Worm (Caenorhabditis elegans) whole organism, early embryonic: ENCODE data around the gene peb-1.

ENCODE experiments used
- B0310.2 ChIP-seq: sonication (generic microtip); optimal IDR thresholded peaks from 2 replicates; lab custom pipeline; 2016; ENCODE audit warnings: mild to moderate bottlenecking, missing genetic modification characterization, missing compliant biosample characterization
- F13C5.2 ChIP-seq: sonication (generic microtip); optimal IDR thresholded peaks from 2 replicates; lab custom pipeline; 2017; ENCODE audit warnings: mild to moderate bottlenecking, missing genetic modification characterization, inconsistent platforms, missing compliant biosample characterization
- aly-1 ChIP-seq: sonication (generic microtip); optimal IDR thresholded peaks from 2 replicates; lab custom pipeline; 2016; ENCODE audit warnings: missing genetic modification characterization, missing compliant biosample characterization
- ama-1 ChIP-seq: fragments of 150-350 bp; optimal IDR thresholded peaks from 2 replicates; lab custom pipeline; 2014
- ceh-36 ChIP-seq: sonication (generic microtip); optimal IDR thresholded peaks from 2 replicates; lab custom pipeline; 2016; ENCODE audit warnings: missing genetic modification characterization, inconsistent platforms, missing compliant biosample characterization
- ets-7 ChIP-seq: sonication (generic microtip); optimal IDR thresholded peaks from 2 replicates; lab custom pipeline; 2016; ENCODE audit warnings: missing genotype, missing genetic modification characterization, missing compliant biosample characterization
- flt-1 ChIP-seq: fragments of 200-800 bp; sonication (Bioruptor generic); IDR thresholded peaks from 2 replicates; pipeline ENCODE4 v1.3.6; 2022; ENCODE audit warnings: missing genetic modification characterization, missing compliant biosample characterization
- hmbx-1 ChIP-seq: sonication (generic microtip); optimal IDR thresholded peaks from 2 replicates; lab custom pipeline; 2016; ENCODE audit warnings: mild to moderate bottlenecking, missing genetic modification characterization, missing compliant biosample characterization
- hmg-4 ChIP-seq: fragments of 200-800 bp; sonication (Bioruptor generic); optimal IDR thresholded peaks from 2 replicates; lab custom pipeline; 2018; ENCODE audit warnings: mild to moderate bottlenecking, missing genetic modification characterization, missing compliant biosample characterization
- hnd-1 ChIP-seq: sonication (generic microtip); optimal IDR thresholded peaks from 2 replicates; lab custom pipeline; 2016; ENCODE audit warnings: missing genetic modification characterization, missing compliant biosample characterization
- pes-1 ChIP-seq: fragments of 200-800 bp; sonication (Bioruptor generic); IDR thresholded peaks from 2 replicates; pipeline ENCODE4 v1.3.6; 2022; ENCODE audit warnings: missing genetic modification reagents, missing genetic modification characterization, missing compliant biosample characterization
- scrt-1 ChIP-seq: fragments of 200-800 bp; sonication (Bioruptor generic); IDR thresholded peaks from 2 replicates; pipeline ENCODE4 v1.3.6; 2022; ENCODE audit warnings: missing genetic modification characterization, missing compliant biosample characterization
- sea-1 ChIP-seq: fragments of 200-800 bp; sonication (Bioruptor generic); conservative IDR thresholded peaks from 2 replicates; pipeline ENCODE4 v1.3.6; 2022; ENCODE audit warnings: missing genetic modification characterization, missing compliant biosample characterization
- tbx-11 ChIP-seq: fragments of 200-800 bp; sonication (Bioruptor generic); IDR thresholded peaks from 2 replicates; pipeline ENCODE4 v1.3.6; 2022; ENCODE audit warnings: missing genetic modification characterization, missing compliant biosample characterization
- tbx-37 ChIP-seq: fragments of 200-800 bp; sonication (Bioruptor generic); conservative IDR thresholded peaks from 2 replicates; pipeline ENCODE4 v1.3.6; 2022; ENCODE audit warnings: missing genetic modification reagents, missing genetic modification characterization, missing compliant biosample characterization
- tra-4 ChIP-seq: sonication (generic microtip); optimal IDR thresholded peaks from 2 replicates; lab custom pipeline; 2017; ENCODE audit warnings: missing genetic modification characterization, missing compliant biosample characterization

peb-1 gene

ce11 chrX:2261003-2261402 is 50.2 kb downstream of the peb-1 start, which contains the start of gene AH9.3:
Gene AH9.3, minus strand, starts transcription at chrX:2261103.
- no peak for TF ChIP-seq ets-7

- TF ChIP-seq hmg-4 (GFP tag; lab: Kevin White, UChicago) (no peak), pes-1 (GFP tag; lab: Robert Waterston, UW) (no peak), ama-1 (no peak), B0310.2 (tag; lab: Kevin White, UChicago) (no peak), hmbx-1 (no peak), ceh-36 (tag; lab: Kevin White, UChicago) (no peak), tra-4 (tag; lab: Kevin White, UChicago) (no peak)
These were observed 51.6 kb downstream of the peb-1 start for ce11 chrX:2262420-2262819.

ce11 chrX:2265069-2265468 is 54.2 kb downstream of the peb-1 start:
- TF ChIP-seq hmg-4 (GFP tag; lab: Kevin White, UChicago) (no peak), aly-1 (no peak), F13C5.2 (tag; lab: Kevin White, UChicago) (no peak)

ce11 chrX:2266366-2266765 is 55.5 kb downstream of the peb-1 start:
- TF ChIP-seq aly-1 (no peak), hmg-4 (GFP tag; lab: Kevin White, UChicago) (no peak), ceh-36 (tag; lab: Kevin White, UChicago) (no peak)

- TF ChIP-seq ets-7 (no peak), B0310.2 (tag; lab: Kevin White, UChicago) (no peak), hmbx-1 (no peak), pes-1 (GFP tag; lab: Robert Waterston, UW) (no peak), flt-1 (GFP tag; lab: Robert Waterston, UW) (no peak), tbx-37 (GFP tag; lab: Robert Waterston, UW) (no peak), scrt-1 (GFP tag; lab: Robert Waterston, UW) (no peak), hnd-1 (tag; lab: Kevin White, UChicago) (no peak), tbx-11 (no peak), ceh-36 (tag; lab: Kevin White, UChicago) (no peak), sea-1 (GFP tag; lab: Robert Waterston, UW) (no peak), F13C5.2 (tag; lab: Kevin White, UChicago) (no peak)
These were observed 55.9 kb downstream of the peb-1 start for ce11 chrX:2266777-2267176.

ce11 chrX:2267956-2268355 is 57.1 kb downstream of the peb-1 start, which contains the start of gene AH9.6:
Gene AH9.6, minus strand, starts transcription at chrX:2268138.
- TF ChIP-seq flt-1 (GFP tag; lab: Robert Waterston, UW) (no peak), aly-1 (no peak), scrt-1 (GFP tag; lab: Robert Waterston, UW) (no peak), ceh-36 (tag; lab: Kevin White, UChicago) (no peak), hnd-1 (tag; lab: Kevin White, UChicago) (no peak), ets-7 (no peak), sea-1 (GFP tag; lab: Robert Waterston, UW) (no peak), tbx-37 (GFP tag; lab: Robert Waterston, UW) (no peak), ama-1 (no peak), B0310.2 (tag; lab: Kevin White, UChicago) (no peak), tbx-11 (no peak), F13C5.2 (tag; lab: Kevin White, UChicago) (no peak), tra-4 (tag; lab: Kevin White, UChicago) (no peak)
